Worm (Caenorhabditis elegans) whole organism, late embryonic: ENCODE data around the gene srbc-55.
"Not testable (repeated sequence)": the region's sequence is repeated elsewhere in the genome, so short reads cannot be mapped to it uniquely, and the experiment has no call there.

Experiments used
- C08G9.2 ChIP-seq: sonication (generic microtip); optimal IDR thresholded peaks from 2 replicates; lab custom pipeline; 2016; ENCODE audit warnings: mild to moderate bottlenecking, missing genetic modification characterization, moderate library complexity, missing compliant biosample characterization
- C38D4.7 ChIP-seq: fragments of 200-800 bp; sonication (Bioruptor generic); optimal IDR thresholded peaks from 2 replicates; lab custom pipeline; 2018; ENCODE audit warnings: mild to moderate bottlenecking, missing genetic modification characterization, moderate library complexity, missing compliant biosample characterization
- F13H6.1 ChIP-seq: sonication (generic microtip); optimal IDR thresholded peaks from 2 replicates; lab custom pipeline; 2016; ENCODE audit warnings: missing genetic modification characterization, missing compliant biosample characterization
- K09A11.1 ChIP-seq: sonication (generic microtip); optimal IDR thresholded peaks from 2 replicates; lab custom pipeline; 2017; ENCODE audit warnings: antibody characterized with exemption, mild to moderate bottlenecking, missing genetic modification characterization, missing compliant biosample characterization; ENCODE audit not compliant: insufficient read depth
- T23F11.4 ChIP-seq: fragments of 200-800 bp; sonication (Bioruptor generic); optimal IDR thresholded peaks from 2 replicates; lab custom pipeline; 2018; ENCODE audit warnings: mild to moderate bottlenecking, missing genetic modification characterization, missing compliant biosample characterization
- Y22D7AL.16 ChIP-seq: sonication (generic microtip); optimal IDR thresholded peaks from 2 replicates; lab custom pipeline; 2016; ENCODE audit warnings: missing genetic modification characterization, missing compliant biosample characterization
- ahr-1 ChIP-seq: sonication (generic microtip); optimal IDR thresholded peaks from 2 replicates; lab custom pipeline; 2016; ENCODE audit warnings: missing genetic modification characterization, missing compliant biosample characterization
- ama-1 ChIP-seq: fragments of 150-350 bp; optimal IDR thresholded peaks from 2 replicates; lab custom pipeline; 2014
- ceh-2 ChIP-seq: sonication (generic microtip); optimal IDR thresholded peaks from 2 replicates; lab custom pipeline; 2016; ENCODE audit warnings: missing genotype, missing genetic modification characterization, missing compliant biosample characterization
- ceh-22 ChIP-seq: sonication (generic microtip); optimal IDR thresholded peaks from 2 replicates; lab custom pipeline; 2017; ENCODE audit warnings: missing biosample characterization, missing genetic modification characterization
- ceh-24 ChIP-seq: sonication (generic microtip); optimal IDR thresholded peaks from 2 replicates; lab custom pipeline; 2016; ENCODE audit warnings: mild to moderate bottlenecking, missing genetic modification characterization, missing compliant biosample characterization
- ceh-30 ChIP-seq: fragments of 150-350 bp; optimal IDR thresholded peaks from 2 replicates; lab custom pipeline; 2014; ENCODE audit warnings: missing biosample characterization, missing genetic modification characterization
- ceh-31 ChIP-seq: sonication (generic microtip); optimal IDR thresholded peaks from 2 replicates; lab custom pipeline; 2016; ENCODE audit warnings: missing genetic modification characterization, missing compliant biosample characterization
- ceh-34 ChIP-seq: sonication (generic microtip); optimal IDR thresholded peaks from 2 replicates; lab custom pipeline; 2016; ENCODE audit warnings: mild to moderate bottlenecking, missing genetic modification characterization, missing compliant biosample characterization
- ceh-45 ChIP-seq: fragments of 200-800 bp; sonication (Bioruptor generic); IDR thresholded peaks from 2 replicates; pipeline ENCODE4 v1.3.6; 2022; ENCODE audit warnings: missing genetic modification reagents, missing genetic modification characterization, missing compliant biosample characterization
- ceh-48 ChIP-seq: sonication (generic microtip); optimal IDR thresholded peaks from 2 replicates; lab custom pipeline; 2016; ENCODE audit warnings: missing genetic modification characterization, inconsistent platforms, missing compliant biosample characterization
- ceh-9 ChIP-seq: sonication (generic microtip); optimal IDR thresholded peaks from 2 replicates; lab custom pipeline; 2016; ENCODE audit warnings: mild to moderate bottlenecking, missing genetic modification characterization, inconsistent platforms, missing compliant biosample characterization
- che-1 ChIP-seq: sonication (generic microtip); optimal IDR thresholded peaks from 2 replicates; lab custom pipeline; 2016; ENCODE audit warnings: mild to moderate bottlenecking, missing genetic modification characterization, missing compliant biosample characterization
- elt-4 ChIP-seq: sonication (generic microtip); optimal IDR thresholded peaks from 2 replicates; lab custom pipeline; 2016; ENCODE audit warnings: missing genetic modification characterization, missing compliant biosample characterization
- eyg-1 ChIP-seq: sonication (generic microtip); optimal IDR thresholded peaks from 2 replicates; lab custom pipeline; 2016; ENCODE audit warnings: missing genotype, missing genetic modification characterization, missing compliant biosample characterization
- fax-1 ChIP-seq: sonication (generic microtip); optimal IDR thresholded peaks from 2 replicates; lab custom pipeline; 2016; ENCODE audit warnings: missing genotype, missing genetic modification characterization, missing compliant biosample characterization
- gmeb-2 ChIP-seq: sonication (generic microtip); optimal IDR thresholded peaks from 2 replicates; lab custom pipeline; 2016; ENCODE audit warnings: missing genetic modification characterization, inconsistent platforms, missing compliant biosample characterization
- hlh-6 ChIP-seq: sonication (generic microtip); optimal IDR thresholded peaks from 2 replicates; lab custom pipeline; 2016; ENCODE audit warnings: missing genotype, missing genetic modification characterization, missing compliant biosample characterization
- hlh-8 ChIP-seq: sonication (generic microtip); optimal IDR thresholded peaks from 2 replicates; lab custom pipeline; 2016; ENCODE audit warnings: missing genotype, missing genetic modification characterization, missing compliant biosample characterization
- madf-2 ChIP-seq: sonication (generic microtip); optimal IDR thresholded peaks from 2 replicates; lab custom pipeline; 2017; ENCODE audit warnings: missing genetic modification characterization, missing compliant biosample characterization
- nhr-11 ChIP-seq: fragments of 150-350 bp; optimal IDR thresholded peaks from 2 replicates; lab custom pipeline; 2014; ENCODE audit warnings: missing biosample characterization, missing genetic modification characterization
- odd-2 ChIP-seq: sonication (generic microtip); optimal IDR thresholded peaks from 2 replicates; lab custom pipeline; 2017; ENCODE audit warnings: antibody characterized with exemption, mild to moderate bottlenecking, missing genetic modification characterization, missing compliant biosample characterization
- pag-3 ChIP-seq: sonication (generic microtip); optimal IDR thresholded peaks from 2 replicates; lab custom pipeline; 2016; ENCODE audit warnings: missing compliant biosample characterization, missing genetic modification characterization, borderline replicate concordance
- pat-9 ChIP-seq: fragments of 200-800 bp; sonication (Bioruptor generic); optimal IDR thresholded peaks from 2 replicates; lab custom pipeline; 2018; ENCODE audit warnings: mild to moderate bottlenecking, missing genetic modification characterization, moderate library complexity, missing compliant biosample characterization
- pha-4 ChIP-seq: fragments of 150-350 bp; optimal IDR thresholded peaks from 2 replicates; lab custom pipeline; 2018; ENCODE audit warnings: missing biosample characterization, missing genetic modification reagents, missing genetic modification characterization
- pros-1 ChIP-seq: fragments of 150-350 bp; optimal IDR thresholded peaks from 2 replicates; lab custom pipeline; 2014; ENCODE audit warnings: missing biosample characterization, missing genetic modification reagents, missing genetic modification characterization
- ref-2 ChIP-seq: sonication (generic microtip); optimal IDR thresholded peaks from 2 replicates; lab custom pipeline; 2016; ENCODE audit warnings: missing genetic modification characterization, missing compliant biosample characterization
- sox-2 ChIP-seq: fragments of 200-800 bp; sonication (Bioruptor generic); IDR thresholded peaks from 2 replicates; pipeline ENCODE4 v1.3.6; 2022; ENCODE audit warnings: missing genetic modification reagents, missing genetic modification characterization, missing compliant biosample characterization
- sox-4 ChIP-seq: sonication (generic microtip); optimal IDR thresholded peaks from 2 replicates; lab custom pipeline; 2017; ENCODE audit warnings: mild to moderate bottlenecking, missing genetic modification characterization, inconsistent platforms, missing compliant biosample characterization
- syd-9 ChIP-seq: sonication (generic microtip); optimal IDR thresholded peaks from 2 replicates; lab custom pipeline; 2016; ENCODE audit warnings: mild to moderate bottlenecking, missing genetic modification characterization, moderate library complexity, missing compliant biosample characterization
- ttx-3 ChIP-seq: sonication (generic microtip); optimal IDR thresholded peaks from 2 replicates; lab custom pipeline; 2016; ENCODE audit warnings: missing genetic modification reagents, missing genetic modification characterization, missing compliant biosample characterization
- unc-3 ChIP-seq, 2 experiments: fragments of 200-800 bp in 1 of 2; sonication (Bioruptor generic) in 1 of 2; sonication (generic microtip) in 1 of 2; conservative IDR thresholded peaks in 1 of 2; optimal IDR thresholded peaks in 1 of 2; 2 replicates each; pipeline versions ENCODE4 v1.3.6 to Lab custom; 2016 to 2022; ENCODE audit warnings: missing compliant biosample characterization in 2 of 2, missing genetic modification characterization in 2 of 2, missing genetic modification reagents in 1 of 2
- unc-42 ChIP-seq: sonication (generic microtip); optimal IDR thresholded peaks from 2 replicates; lab custom pipeline; 2016; ENCODE audit warnings: missing genotype, missing genetic modification characterization, missing compliant biosample characterization
- unc-55 ChIP-seq: sonication (generic microtip); optimal IDR thresholded peaks from 2 replicates; lab custom pipeline; 2017; ENCODE audit warnings: missing biosample characterization, missing genetic modification reagents, missing genetic modification characterization
- ztf-16 ChIP-seq: sonication (generic microtip); optimal IDR thresholded peaks from 2 replicates; lab custom pipeline; 2017; ENCODE audit warnings: missing genetic modification characterization, missing compliant biosample characterization

Gene srbc-55

ce11 chrV:15850276-15850811, 20.5 kb upstream of the srbc-55 start, which contains the start of gene srh-147:
TSS of gene srh-147 (minus strand) at chrV:15850326.
- TF ChIP-seq ceh-2 (tag; lab: Kevin White, UChicago); unc-55 (GFP tag; lab: Kevin White, UChicago); T23F11.4 (GFP tag; lab: Kevin White, UChicago): not testable (repeated sequence)
- TF ChIP-seq, all 69 proteins: peak for 0; not testable (repeated sequence) for 69

ce11 chrV:15841095-15841494, 11.3 kb upstream of the srbc-55 start, which contains the start of gene srh-149:
TSS of gene srh-149 (minus strand) at chrV:15841195.
- TF ChIP-seq ama-1 (lab: Kevin White, UChicago) (no peak), ceh-22 (tag; lab: Kevin White, UChicago) (no peak), C08G9.2 (no peak), F13H6.1 (tag; lab: Kevin White, UChicago) (no peak), unc-42 (tag; lab: Kevin White, UChicago) (no peak), eyg-1 (tag; lab: Kevin White, UChicago) (no peak), pag-3 (tag; lab: Kevin White, UChicago) (no peak), ceh-24 (no peak), pros-1 (tag; lab: Kevin White, UChicago) (no peak), C38D4.7 (no peak)
- TF ChIP-seq, all 69 proteins: peak for 0

ce11 chrV:15833622-15834021, 3.8 kb upstream of the srbc-55 start, which contains the start of gene srbc-54:
TSS of gene srbc-54 (minus strand) at chrV:15833722.
- TF ChIP-seq Y22D7AL.16 (tag; lab: Kevin White, UChicago), result no peak
- TF ChIP-seq fax-1 (tag; lab: Kevin White, UChicago), result no peak
- no peak for TF ChIP-seq ahr-1 (tag; lab: Kevin White, UChicago)
- no peak for TF ChIP-seq ceh-22 (tag; lab: Kevin White, UChicago)
- no peak for TF ChIP-seq pat-9 (tag; lab: Kevin White, UChicago)
- TF ChIP-seq sox-4 (tag; lab: Kevin White, UChicago), result no peak
- TF ChIP-seq hlh-8 (tag; lab: Kevin White, UChicago), result no peak
- no peak for TF ChIP-seq unc-3 (GFP tag; conservative IDR thresholded peaks at IDR 0.05; lab: Robert Waterston, UW)
- TF ChIP-seq unc-3 (tag; optimal IDR thresholded peaks at IDR 0.05; lab: Kevin White, UChicago), result no peak
- no peak for TF ChIP-seq elt-4
- no peak for TF ChIP-seq unc-55 (GFP tag; lab: Kevin White, UChicago)

ce11 chrV:15831586-15831985, 1.8 kb upstream of the srbc-55 start, which contains the start of gene srbc-56:
TSS of gene srbc-56 (minus strand) at chrV:15831686.
- no peak for TF ChIP-seq pat-9 (tag; lab: Kevin White, UChicago)
- TF ChIP-seq ceh-34, result no peak
- TF ChIP-seq nhr-11 (tag; lab: Kevin White, UChicago), result no peak
- no peak for TF ChIP-seq Y22D7AL.16 (tag; lab: Kevin White, UChicago)
- no peak for TF ChIP-seq pha-4 (tag; lab: Kevin White, UChicago)
- TF ChIP-seq ref-2 (tag; lab: Kevin White, UChicago), result no peak
- TF ChIP-seq madf-2 (tag; lab: Kevin White, UChicago), result no peak
- no peak for TF ChIP-seq ceh-48 (tag; lab: Kevin White, UChicago)
- no peak for TF ChIP-seq ceh-24
- TF ChIP-seq gmeb-2 (tag; lab: Kevin White, UChicago), result no peak
- TF ChIP-seq ama-1 (lab: Kevin White, UChicago), result no peak
- TF ChIP-seq odd-2 (tag; lab: Kevin White, UChicago), result no peak

ce11 chrV:15826110-15826509, 3.7 kb downstream of the srbc-55 start, which contains the start of gene srbc-51:
TSS of gene srbc-51 (plus strand) at chrV:15826410.
- no peak for TF ChIP-seq syd-9
- no peak for TF ChIP-seq ceh-30 (tag; lab: Kevin White, UChicago)
- TF ChIP-seq odd-2 (tag; lab: Kevin White, UChicago), result no peak
- TF ChIP-seq ceh-48 (tag; lab: Kevin White, UChicago), result no peak
- no peak for TF ChIP-seq sox-2
- TF ChIP-seq K09A11.1 (tag; lab: Kevin White, UChicago), result no peak
- TF ChIP-seq ceh-31 (tag; lab: Kevin White, UChicago), result no peak
- TF ChIP-seq che-1, result no peak
- TF ChIP-seq ahr-1 (tag; lab: Kevin White, UChicago), result no peak
- no peak for TF ChIP-seq unc-42 (tag; lab: Kevin White, UChicago)
- TF ChIP-seq ceh-45 (GFP tag; lab: Robert Waterston, UW), result no peak
- no peak for TF ChIP-seq ztf-16 (tag; lab: Kevin White, UChicago)
- no peak for TF ChIP-seq hlh-6 (tag; lab: Kevin White, UChicago)
- TF ChIP-seq ttx-3, result no peak
- no peak for TF ChIP-seq ceh-9
